Worm (Caenorhabditis elegans) whole organism, L1 larva: ENCODE data around the gene F37C12.21.
A peak's percentile ranks its signal among the peaks of the same experiment; 100 is the strongest.

Source experiments
- F16B12.6 ChIP-seq: fragments of 150-350 bp; optimal IDR thresholded peaks from 2 replicates; lab custom pipeline; 2014; ENCODE audit warnings: missing biosample characterization, missing genetic modification characterization
- aha-1 ChIP-seq: fragments of 150-350 bp; optimal IDR thresholded peaks from 2 replicates; lab custom pipeline; 2014; ENCODE audit warnings: missing biosample characterization, missing genetic modification characterization
- ama-1 ChIP-seq: fragments of 150-350 bp; optimal IDR thresholded peaks from 2 replicates; lab custom pipeline; 2014
- ceh-88 ChIP-seq: fragments of 200-800 bp; sonication (Bioruptor generic); IDR thresholded peaks from 2 replicates; pipeline ENCODE4 v1.3.6; 2022; ENCODE audit warnings: missing genetic modification characterization, missing compliant biosample characterization
- dpl-1 ChIP-seq, 3 experiments: fragments of 150-350 bp in 2 of 3; sonication (generic microtip) in 1 of 3; optimal IDR thresholded peaks; 2 replicates each; lab custom pipeline; 2014 to 2017; ENCODE audit warnings: missing biosample characterization in 3 of 3, missing genetic modification characterization in 3 of 3, missing genetic modification reagents in 3 of 3
- dsc-1 ChIP-seq: sonication (generic microtip); optimal IDR thresholded peaks from 2 replicates; lab custom pipeline; 2016; ENCODE audit warnings: mild to moderate bottlenecking, missing genetic modification characterization, missing compliant biosample characterization
- efl-1 ChIP-seq, 4 experiments: fragments of 150-350 bp; optimal IDR thresholded peaks in 3 of 4; peaks in 1 of 4; 1 replicate in 1 of 4; 2 replicates in 3 of 4; lab custom pipeline; 2014; ENCODE audit warnings: missing biosample characterization in 2 of 4, missing genetic modification characterization in 2 of 4, missing genetic modification reagents in 2 of 4
- efl-3 ChIP-seq: fragments of 200-800 bp; sonication (Bioruptor generic); optimal IDR thresholded peaks from 2 replicates; lab custom pipeline; 2018; ENCODE audit warnings: mild to moderate bottlenecking, missing genetic modification characterization, missing compliant biosample characterization
- egl-13 ChIP-seq: sonication (generic microtip); optimal IDR thresholded peaks from 2 replicates; lab custom pipeline; 2016; ENCODE audit warnings: missing genotype, missing genetic modification reagents, missing genetic modification characterization, missing compliant biosample characterization
- egl-27 ChIP-seq, 2 experiments: fragments of 150-350 bp in 1 of 2; sonication (generic microtip); optimal IDR thresholded peaks; 3 replicates each; lab custom pipeline; 2017 to 2018; ENCODE audit warnings: missing biosample characterization in 2 of 2, missing genetic modification characterization in 2 of 2, missing genetic modification reagents in 2 of 2
- elt-2 ChIP-seq: sonication (generic microtip); optimal IDR thresholded peaks from 2 replicates; lab custom pipeline; 2016; ENCODE audit warnings: missing genetic modification characterization, mild to moderate bottlenecking, inconsistent platforms, missing compliant biosample characterization, missing genetic modification reagents
- fkh-4 ChIP-seq: sonication (generic microtip); optimal IDR thresholded peaks from 2 replicates; lab custom pipeline; 2016; ENCODE audit warnings: missing compliant biosample characterization, missing genetic modification characterization, borderline replicate concordance
- fkh-8 ChIP-seq: sonication (generic microtip); optimal IDR thresholded peaks from 2 replicates; lab custom pipeline; 2016; ENCODE audit warnings: mild to moderate bottlenecking, missing genetic modification characterization, missing compliant biosample characterization
- irx-1 ChIP-seq: sonication (generic microtip); optimal IDR thresholded peaks from 2 replicates; lab custom pipeline; 2016; ENCODE audit warnings: missing genetic modification characterization, missing compliant biosample characterization
- isw-1 ChIP-seq: fragments of 200-800 bp; sonication (Bioruptor generic); IDR thresholded peaks from 2 replicates; pipeline ENCODE4 v1.3.6; 2022; ENCODE audit warnings: missing genetic modification characterization, missing compliant biosample characterization
- jun-1 ChIP-seq: fragments of 150-350 bp; optimal IDR thresholded peaks from 2 replicates; lab custom pipeline; 2014; ENCODE audit warnings: missing biosample characterization, missing genetic modification reagents, missing genetic modification characterization
- lin-14 ChIP-seq: fragments of 200-800 bp; sonication (Bioruptor generic); optimal IDR thresholded peaks from 2 replicates; lab custom pipeline; 2018; ENCODE audit warnings: mild to moderate bottlenecking, missing genetic modification characterization, moderate library complexity, missing compliant biosample characterization
- lin-39 ChIP-seq: fragments of 150-350 bp; optimal IDR thresholded peaks from 2 replicates; lab custom pipeline; 2014; ENCODE audit warnings: missing biosample characterization, missing genetic modification reagents, missing genetic modification characterization
- lsy-2 ChIP-seq, 2 experiments: fragments of 150-350 bp; optimal IDR thresholded peaks; 2 replicates each; lab custom pipeline; 2014; ENCODE audit warnings: missing biosample characterization in 2 of 2, missing genetic modification characterization in 2 of 2
- mep-1 ChIP-seq: fragments of 150-350 bp; optimal IDR thresholded peaks from 2 replicates; lab custom pipeline; 2014; ENCODE audit warnings: missing biosample characterization, missing genetic modification characterization
- nhr-19 ChIP-seq: fragments of 200-800 bp; sonication (Bioruptor generic); conservative IDR thresholded peaks from 2 replicates; pipeline ENCODE4 v1.3.6; 2022; ENCODE audit warnings: missing genetic modification characterization, missing compliant biosample characterization
- nhr-20 ChIP-seq: sonication (generic microtip); optimal IDR thresholded peaks from 2 replicates; lab custom pipeline; 2016; ENCODE audit warnings: mild to moderate bottlenecking, missing genetic modification characterization, missing compliant biosample characterization
- nhr-237 ChIP-seq: fragments of 150-350 bp; optimal IDR thresholded peaks from 2 replicates; lab custom pipeline; 2014; ENCODE audit warnings: missing biosample characterization, missing genetic modification characterization
- nhr-47 ChIP-seq: sonication (generic microtip); optimal IDR thresholded peaks from 2 replicates; lab custom pipeline; 2016; ENCODE audit warnings: mild to moderate bottlenecking, missing genetic modification characterization, moderate library complexity, missing compliant biosample characterization
- nhr-71 ChIP-seq: sonication (generic microtip); optimal IDR thresholded peaks from 2 replicates; lab custom pipeline; 2016; ENCODE audit warnings: mild to moderate bottlenecking, missing genetic modification characterization, moderate library complexity, missing compliant biosample characterization
- nhr-77 ChIP-seq: fragments of 150-350 bp; optimal IDR thresholded peaks from 2 replicates; lab custom pipeline; 2014; ENCODE audit warnings: missing biosample characterization, missing genetic modification characterization
- nhr-85 ChIP-seq: sonication (generic microtip); peaks from one replicate; lab custom pipeline; 2016; ENCODE audit warnings: missing genetic modification characterization, inconsistent platforms, missing compliant biosample characterization
- nhr-90 ChIP-seq: sonication (generic microtip); optimal IDR thresholded peaks from 2 replicates; lab custom pipeline; 2016; ENCODE audit warnings: mild to moderate bottlenecking, missing genetic modification characterization, missing compliant biosample characterization; ENCODE audit not compliant: poor library complexity
- pqm-1 ChIP-seq: sonication (generic microtip); optimal IDR thresholded peaks from 3 replicates; lab custom pipeline; 2017; ENCODE audit warnings: missing biosample characterization, missing genetic modification characterization
- rnt-1 ChIP-seq: sonication (generic microtip); optimal IDR thresholded peaks from 2 replicates; lab custom pipeline; 2016; ENCODE audit warnings: mild to moderate bottlenecking, missing genetic modification characterization, moderate library complexity, missing compliant biosample characterization
- snpc-4 ChIP-seq: fragments of 150-350 bp; optimal IDR thresholded peaks from 2 replicates; lab custom pipeline; 2014; ENCODE audit warnings: missing biosample characterization, missing genetic modification characterization
- snu-23 ChIP-seq: sonication (generic microtip); optimal IDR thresholded peaks from 2 replicates; lab custom pipeline; 2016; ENCODE audit warnings: missing genetic modification characterization, missing compliant biosample characterization
- sptf-1 ChIP-seq: fragments of 150-350 bp; optimal IDR thresholded peaks from 2 replicates; lab custom pipeline; 2014; ENCODE audit warnings: missing biosample characterization, missing genetic modification characterization
- swsn-7 ChIP-seq: sonication (generic microtip); optimal IDR thresholded peaks from 2 replicates; lab custom pipeline; 2016; ENCODE audit warnings: missing genetic modification characterization, missing compliant biosample characterization
- unc-30 ChIP-seq: sonication (generic microtip); optimal IDR thresholded peaks from 2 replicates; lab custom pipeline; 2017; ENCODE audit warnings: missing biosample characterization, missing genetic modification characterization
- unc-98 ChIP-seq: fragments of 200-800 bp; sonication (Bioruptor generic); IDR thresholded peaks from 2 replicates; pipeline ENCODE4 v1.3.6; 2022; ENCODE audit warnings: missing genetic modification characterization, missing compliant biosample characterization
- xbp-1 ChIP-seq: sonication (generic microtip); optimal IDR thresholded peaks from 2 replicates; lab custom pipeline; 2016; ENCODE audit warnings: missing genetic modification characterization, missing compliant biosample characterization
- zag-1 ChIP-seq: fragments of 150-350 bp; optimal IDR thresholded peaks from 2 replicates; lab custom pipeline; 2014; ENCODE audit warnings: missing biosample characterization, missing genetic modification characterization
- zip-4 ChIP-seq: fragments of 200-800 bp; sonication (Bioruptor generic); optimal IDR thresholded peaks from 2 replicates; lab custom pipeline; 2018; ENCODE audit warnings: mild to moderate bottlenecking, missing genetic modification characterization, moderate library complexity, missing compliant biosample characterization
- ztf-11 ChIP-seq, 2 experiments: sonication (generic microtip); optimal IDR thresholded peaks; 2 replicates each; lab custom pipeline; 2016 to 2017; ENCODE audit warnings: missing genetic modification characterization in 2 of 2, missing biosample characterization in 1 of 2, missing compliant biosample characterization in 1 of 2
- ztf-4 ChIP-seq: fragments of 150-350 bp; optimal IDR thresholded peaks from 2 replicates; lab custom pipeline; 2014; ENCODE audit warnings: missing biosample characterization, missing genetic modification characterization

F37C12.21 gene

DNA sequence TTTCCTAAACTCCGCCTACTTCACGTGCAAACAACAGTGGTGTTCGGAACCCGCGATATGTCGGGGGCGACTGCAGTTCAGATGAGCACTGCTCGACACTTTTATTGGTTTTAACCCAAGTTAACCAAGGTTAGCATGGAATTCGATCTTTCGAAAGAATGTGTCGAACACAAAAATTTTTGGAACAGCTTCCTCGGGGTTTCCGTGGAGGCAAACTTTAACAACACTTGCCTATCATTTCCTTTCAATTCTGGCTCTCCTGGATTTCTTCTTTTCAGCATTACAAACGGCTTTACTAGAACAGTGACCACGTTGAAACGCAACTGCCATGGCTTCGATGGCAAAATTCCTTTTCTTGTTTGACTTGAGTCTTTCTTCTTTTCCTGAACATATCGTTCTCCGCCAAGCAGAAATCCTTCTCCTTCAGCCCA, 46.9 kb upstream of the F37C12.21 start (continued):
- TF ChIP-seq fkh-4 (no peak), aha-1 (no peak), mep-1 (tag; lab: Kevin White, UChicago) (no peak), jun-1 (tag; lab: Kevin White, UChicago) (peak; percentile 28), zag-1 (tag; lab: Kevin White, UChicago) (no peak), F16B12.6 (tag; lab: Kevin White, UChicago) (no peak), sptf-1 (no peak), nhr-77 (tag; lab: Kevin White, UChicago) (peak; percentile 62), dpl-1 (GFP tag; optimal IDR thresholded peaks at IDR 0.05; lab: Kevin White, UChicago) (peak in 1 of 3 experiments; percentile 23), elt-2 (tag; lab: Kevin White, UChicago) (peak; percentile 92), lin-14 (GFP tag; lab: Kevin White, UChicago) (peak; percentile 59)

- TF ChIP-seq unc-30 (tag; lab: Kevin White, UChicago) (no peak), nhr-47 (tag; lab: Kevin White, UChicago) (peak; percentile 74), ama-1 (lab: Kevin White, UChicago) (peak; percentile 42), nhr-19 (peak; percentile 67), mep-1 (tag; lab: Kevin White, UChicago) (no peak), fkh-8 (tag; lab: Kevin White, UChicago) (no peak), egl-27 (tag; optimal IDR thresholded peaks at IDR 0.05; lab: Kevin White, UChicago) (peak in 1 of 2 experiments; percentile 12), xbp-1 (tag; lab: Kevin White, UChicago) (peak; percentile 3), efl-1 (optimal IDR thresholded peaks at IDR 0.05; lab: Kevin White, UChicago) (peak in 1 of 2 experiments; percentile 41), efl-1 (GFP tag; optimal IDR thresholded peaks at IDR 0.05 in 1 of 2; lab: Kevin White, UChicago) (peak in 1 of 2 experiments; percentile 50), ztf-4 (tag; lab: Kevin White, UChicago) (no peak), ceh-88 (0 out of 2 replicates have a peak, but pooled peaks have one; percentile 29), dsc-1 (tag; lab: Kevin White, UChicago) (peak; percentile 33), nhr-90 (peak; percentile 78), snu-23 (GFP tag; lab: Kevin White, UChicago) (peak; percentile 45), zip-4 (GFP tag; lab: Kevin White, UChicago) (peak; percentile 32), lsy-2 (tag; optimal IDR thresholded peaks at IDR 0.05; lab: Kevin White, UChicago) (peak in 1 of 2 experiments; percentile 30), isw-1 (GFP tag; lab: Robert Waterston, UW) (no peak), swsn-7 (tag; lab: Kevin White, UChicago) (peak; percentile 56), nhr-20 (tag; lab: Kevin White, UChicago) (peak; percentile 40), lin-39 (tag; lab: Kevin White, UChicago) (peak; percentile 17), rnt-1 (peak; percentile 33), elt-2 (tag; lab: Kevin White, UChicago) (peak; percentile 41), egl-13 (tag; lab: Kevin White, UChicago) (no peak), jun-1 (tag; lab: Kevin White, UChicago) (no peak), pqm-1 (tag; lab: Kevin White, UChicago) (no peak), unc-98 (GFP tag; lab: Robert Waterston, UW) (no peak), irx-1 (tag; lab: Kevin White, UChicago) (no peak), efl-3 (GFP tag; lab: Kevin White, UChicago) (no peak), ztf-11 (tag; optimal IDR thresholded peaks at IDR 0.05; lab: Kevin White, UChicago) (no peak), lin-14 (GFP tag; lab: Kevin White, UChicago) (peak; percentile 35), snpc-4 (tag; lab: Kevin White, UChicago) (peak; percentile 96), nhr-71 (tag; lab: Kevin White, UChicago) (peak; percentile 68), nhr-85 (peak; percentile 74), nhr-237 (tag; lab: Kevin White, UChicago) (no peak)
- TF ChIP-seq, all 84 proteins: peak for 21
These were observed 46.0 kb upstream of the F37C12.21 start for ce11 chrIII:7142172-7142601.
